Worm (Caenorhabditis elegans): Measurements from ENCODE around the gene hot-4.

hot-4 gene

DNA sequence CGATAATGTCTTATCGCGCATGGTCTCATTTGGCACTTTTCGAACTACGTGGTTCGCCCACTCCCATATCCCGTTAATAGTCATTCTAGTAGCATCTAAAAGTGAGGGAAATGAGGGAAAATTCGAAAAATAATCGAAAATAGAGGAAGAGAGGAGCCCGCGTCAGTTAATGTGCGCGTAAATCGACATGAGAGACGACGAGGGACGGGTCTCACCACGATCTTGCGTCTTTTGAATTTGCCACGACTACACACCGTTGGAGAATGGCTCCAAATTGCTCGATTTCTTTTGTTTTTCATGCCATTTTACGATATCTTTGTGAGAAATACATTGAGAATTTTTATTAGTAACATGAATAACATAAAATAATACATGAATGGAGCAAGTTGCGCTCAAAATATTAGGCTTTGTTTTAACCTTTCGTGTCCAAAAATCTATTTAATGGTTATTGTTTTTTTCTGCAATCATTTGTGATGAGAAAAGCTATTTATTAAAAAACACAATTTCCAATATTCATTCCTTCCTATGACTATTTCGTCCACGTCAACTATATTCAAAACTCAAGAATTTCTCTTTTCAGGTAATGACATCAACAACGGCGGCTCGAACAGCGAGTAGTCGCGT lies 31.0 kb downstream of the hot-4 start, which contains the start of the genes gen-1 and stt-3:
TSS of gene gen-1 (minus strand) at position 95 of the 624 bp plus-strand sequence.
TSS of gene stt-3 (plus strand) at position 574 of the 624 bp plus-strand sequence.
- TF ChIP-seq F33H1.4 (GFP tag; IDR thresholded peaks at IDR 0.05) (peak; percentile 69), let-607 (tag; optimal IDR thresholded peaks at IDR 0.05) (peak in 1 of 2 experiments; percentile 27), tlf-1 (GFP tag; optimal IDR thresholded peaks at IDR 0.05) (no peak), lsl-1 (GFP tag; optimal IDR thresholded peaks at IDR 0.05) (peak; percentile 8), hmg-1.2 (GFP tag; IDR thresholded peaks at IDR 0.05) (peak; percentile 27; the same call in 1 of the 2 replicates), F10E7.11 (tag; optimal IDR thresholded peaks at IDR 0.05) (no peak)

DNA sequence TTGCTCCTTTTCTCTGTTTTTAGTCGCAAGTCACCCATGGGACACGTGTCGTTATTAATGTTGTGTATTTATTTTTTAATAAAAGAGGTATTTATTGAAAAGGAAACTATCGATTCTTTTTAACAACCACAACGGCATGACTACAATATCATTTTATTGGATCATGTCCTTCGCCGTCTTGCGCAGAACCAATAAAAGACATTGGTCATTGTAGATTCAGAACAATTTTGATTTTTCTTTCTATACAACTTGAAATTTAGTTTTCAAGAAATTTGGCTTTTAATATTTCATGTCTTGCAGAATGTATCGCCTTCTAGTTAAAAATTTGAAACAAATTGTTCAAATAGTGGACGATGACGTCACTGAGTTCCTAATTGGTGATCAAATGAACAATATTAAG lies 34.3 kb downstream of the hot-4 start, which contains the start of gene amdh-1:
TSS of gene amdh-1 (plus strand) at position 301 of the 400 bp plus-strand sequence.
- TF ChIP-seq F37B4.10 (GFP tag; IDR thresholded peaks at IDR 0.05) (no peak), pha-4 (tag; optimal IDR thresholded peaks at IDR 0.05) (no peak), ztf-3 (GFP tag; optimal IDR thresholded peaks at IDR 0.05) (no peak), attf-3 (GFP tag; conservative IDR thresholded peaks at IDR 0.05) (no peak), F55B11.4 (tag; optimal IDR thresholded peaks at IDR 0.05; ENCODE audit: borderline replicate concordance, insufficient read depth) (no peak), ztf-25 (GFP tag; IDR thresholded peaks at IDR 0.05) (no peak), efl-1 (GFP tag; optimal IDR thresholded peaks at IDR 0.05) (no peak), snpc-4 (GFP tag; optimal IDR thresholded peaks at IDR 0.05) (no peak), snpc-4 (tag; optimal IDR thresholded peaks at IDR 0.05) (no peak), F22D6.2 (tag; optimal IDR thresholded peaks at IDR 0.05) (no peak), lsl-1 (GFP tag; optimal IDR thresholded peaks at IDR 0.05) (no peak), lag-1 (GFP tag; IDR thresholded peaks at IDR 0.05) (no peak), nhr-27 (tag; optimal IDR thresholded peaks at IDR 0.05) (no peak), ZK185.1 (tag; optimal IDR thresholded peaks at IDR 0.05; ENCODE audit: poor library complexity, severe bottlenecking) (no peak), cebp-1 (GFP tag; IDR thresholded peaks at IDR 0.05) (no peak), cebp-1 (tag; optimal IDR thresholded peaks at IDR 0.05) (no peak), ztf-28 (GFP tag; IDR thresholded peaks at IDR 0.05) (no peak), F49E8.2 (tag; optimal IDR thresholded peaks at IDR 0.05; ENCODE audit: insufficient read depth) (no peak)

DNA sequence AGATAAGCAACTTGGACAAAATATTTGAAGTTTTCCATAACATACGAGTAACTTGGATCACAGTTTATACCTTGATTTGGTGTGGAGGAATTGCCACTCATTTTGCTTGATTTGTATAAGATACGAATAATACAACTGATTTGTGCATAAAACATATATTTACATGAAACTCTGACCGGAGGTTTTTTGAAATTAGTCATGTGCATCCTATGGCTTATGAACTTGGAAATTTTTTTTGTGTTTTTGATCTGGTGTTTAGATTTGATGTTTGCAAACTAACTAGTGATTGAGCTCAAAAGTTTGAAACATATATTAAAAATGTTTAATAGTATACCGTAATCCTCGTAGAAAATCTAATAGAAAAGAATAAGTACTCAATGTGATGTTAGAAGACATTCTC lies 37.5 kb downstream of the hot-4 start, which contains the start of gene srg-8:
TSS of gene srg-8 (minus strand) at position 101 of the 400 bp plus-strand sequence.
- TF ChIP-seq rec-8 (tag; optimal IDR thresholded peaks at IDR 0.05) (no peak), lsl-1 (GFP tag; optimal IDR thresholded peaks at IDR 0.05) (no peak), chd-7 (tag; optimal IDR thresholded peaks at IDR 0.05) (no peak), ceh-40 (GFP tag; IDR thresholded peaks at IDR 0.05) (no peak), Y53G8AR.9 (GFP tag; conservative IDR thresholded peaks at IDR 0.05) (no peak), ztf-3 (GFP tag; optimal IDR thresholded peaks at IDR 0.05) (no peak), attf-3 (GFP tag; conservative IDR thresholded peaks at IDR 0.05) (no peak), Y95B8A.8 (GFP tag; IDR thresholded peaks at IDR 0.05) (no peak), cebp-2 (GFP tag; IDR thresholded peaks at IDR 0.05) (no peak), C17E4.6 (GFP tag; IDR thresholded peaks at IDR 0.05) (no peak), atf-7 (tag; optimal IDR thresholded peaks at IDR 0.05) (no peak), B0261.1 (tag; optimal IDR thresholded peaks at IDR 0.05) (no peak), F33H1.4 (GFP tag; IDR thresholded peaks at IDR 0.05) (no peak), dpff-1 (tag; optimal IDR thresholded peaks at IDR 0.05) (no peak), snpc-3.4 (tag; optimal IDR thresholded peaks at IDR 0.05) (no peak), ztf-28 (GFP tag; IDR thresholded peaks at IDR 0.05) (no peak), efl-1 (GFP tag; optimal IDR thresholded peaks at IDR 0.05) (no peak)

Measured in whole organism, young adult.